Worm (Caenorhabditis elegans): ENCODE data around the gene ctl-1.

DNA sequence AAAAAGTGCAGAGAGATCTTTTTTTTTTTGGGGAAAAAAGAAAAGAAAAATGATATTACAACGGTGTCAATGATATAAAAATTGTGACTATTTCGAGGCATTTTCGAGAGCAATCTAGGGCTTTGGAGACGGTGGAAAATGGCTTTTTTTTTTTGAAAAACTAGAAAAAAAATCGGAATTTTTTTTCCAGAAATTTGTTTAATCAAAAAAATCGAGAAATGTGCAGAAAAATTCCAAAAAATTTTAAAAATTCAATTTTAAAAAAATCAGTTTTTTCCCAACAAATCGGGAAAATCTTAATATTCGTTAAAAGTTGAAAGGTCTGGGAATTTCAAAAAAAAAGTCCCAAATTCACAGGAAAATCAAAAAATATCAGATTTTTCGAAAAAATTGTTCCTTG, 49.3 kb downstream of the ctl-1 start, which contains the start of gene Y54G11A.19:
- TF ChIP-seq ztf-1 (GFP tag; conservative IDR thresholded peaks at IDR 0.05) (no peak), unc-62 (GFP tag; optimal IDR thresholded peaks at IDR 0.05) (no peak), nhr-11 (tag; optimal IDR thresholded peaks at IDR 0.05) (no peak), lin-11 (tag; optimal IDR thresholded peaks at IDR 0.05) (no peak), ceh-82 (tag; optimal IDR thresholded peaks at IDR 0.05) (no peak), R02D3.7 (tag; optimal IDR thresholded peaks at IDR 0.05) (no peak), lin-13 (GFP tag; optimal IDR thresholded peaks at IDR 0.05) (no peak), mdl-1 (tag; optimal IDR thresholded peaks at IDR 0.05) (no peak), ama-1 (optimal IDR thresholded peaks at IDR 0.05) (no peak), snpc-4 (tag; optimal IDR thresholded peaks at IDR 0.05) (no peak), ZK546.5 (tag; optimal IDR thresholded peaks at IDR 0.05) (no peak), zag-1 (tag; optimal IDR thresholded peaks at IDR 0.05) (no peak), dmd-4 (tag; optimal IDR thresholded peaks at IDR 0.05) (no peak), mab-5 (tag; optimal IDR thresholded peaks at IDR 0.05) (no peak)
